Worm (Caenorhabditis elegans): ENCODE data around the gene C03B1.10.

ce11 chrX:6319546-6319945 is 38.1 kb downstream of the C03B1.10 start, which contains the start of gene chtb-3:
- TF ChIP-seq flt-1 (GFP tag; IDR thresholded peaks at IDR 0.05), result no peak
- TF ChIP-seq med-1 (GFP tag; optimal IDR thresholded peaks at IDR 0.05; ENCODE audit: insufficient read depth), result no peak
- TF ChIP-seq T22C8.4 (GFP tag; IDR thresholded peaks at IDR 0.05), result no peak
- TF ChIP-seq ztf-23 (GFP tag; IDR thresholded peaks at IDR 0.05), result no peak
- no peak for TF ChIP-seq tab-1 (GFP tag; IDR thresholded peaks at IDR 0.05)
- TF ChIP-seq ztf-29 (GFP tag; IDR thresholded peaks at IDR 0.05), result no peak
- TF ChIP-seq ref-1 (GFP tag; conservative IDR thresholded peaks at IDR 0.05), result no peak
- TF ChIP-seq klf-2 (GFP tag; conservative IDR thresholded peaks at IDR 0.05), result no peak

Data from whole organism, midembryonic.